Fruit fly (Drosophila melanogaster): ENCODE measurements around the gene CG32987.

The CG32987 gene

DNA sequence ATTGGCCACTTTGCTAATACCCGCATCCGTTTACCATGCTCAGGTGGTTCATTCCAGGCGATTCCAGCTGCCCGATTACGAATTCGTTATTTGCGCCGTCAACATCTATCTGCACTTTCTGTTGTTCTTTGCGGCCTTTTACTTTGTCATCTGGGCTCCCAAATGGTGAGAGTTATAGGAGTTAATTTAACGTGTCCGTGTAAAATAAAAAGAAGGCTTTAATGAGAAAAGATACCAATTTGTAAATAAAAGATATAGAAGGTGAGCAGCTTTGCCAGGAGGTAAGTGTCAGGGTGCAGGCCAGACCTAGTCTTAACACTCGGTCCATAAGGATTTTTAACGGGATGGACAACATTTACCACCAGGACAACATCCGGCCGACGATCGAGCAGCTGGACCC, at the start of gene CG32987:
TSS of gene CG32987 (plus strand) at position 301 of the 400 bp plus-strand sequence.
- TF ChIP-seq Abd-B (GFP tag; optimal IDR thresholded peaks at IDR 0.05): no peak
- TF ChIP-seq Jra (GFP tag; optimal IDR thresholded peaks at IDR 0.05): no peak
- no peak for TF ChIP-seq Myc (optimal IDR thresholded peaks at IDR 0.05)
- no peak for TF ChIP-seq Mio (GFP tag; optimal IDR thresholded peaks at IDR 0.05)
- TF ChIP-seq CrebA (GFP tag; optimal IDR thresholded peaks at IDR 0.05; ENCODE audit: borderline replicate concordance): no peak
- TF ChIP-seq sv (GFP tag; optimal IDR thresholded peaks at IDR 0.05): no peak
- TF ChIP-seq CG32264 (GFP tag; optimal IDR thresholded peaks at IDR 0.05): no peak

DNA sequence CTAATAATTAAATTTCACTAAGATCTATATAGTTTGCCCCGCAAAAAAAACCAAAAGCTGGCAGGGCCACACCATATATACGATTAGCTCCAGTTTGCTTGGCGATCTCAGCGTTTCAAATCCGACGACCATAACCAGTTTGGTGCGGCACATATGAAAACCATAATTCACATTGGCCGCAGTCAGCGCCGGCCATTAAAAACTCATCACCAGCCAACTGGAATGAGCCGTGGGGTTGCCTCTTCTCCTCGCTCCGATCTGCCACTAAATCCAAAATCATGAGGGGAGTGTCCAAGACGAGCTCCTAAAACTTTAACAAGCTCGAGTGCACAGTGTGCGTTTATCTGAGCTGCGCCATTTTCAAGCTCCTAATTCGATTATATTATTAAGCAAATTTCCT, 46.3 kb upstream of the CG32987 start:
- TF ChIP-seq Vsx2 (GFP tag; optimal IDR thresholded peaks at IDR 0.05; ENCODE audit: partially characterized antibody) (no peak), OdsH (GFP tag; optimal IDR thresholded peaks at IDR 0.05) (no peak), br (GFP tag; optimal IDR thresholded peaks at IDR 0.05) (no peak), Hnf4 (GFP tag; optimal IDR thresholded peaks at IDR 0.05) (no peak), psq (GFP tag; optimal IDR thresholded peaks at IDR 0.05) (no peak), CG9705 (GFP tag; optimal IDR thresholded peaks at IDR 0.05) (no peak), Rel (GFP tag; optimal IDR thresholded peaks at IDR 0.05) (no peak), Rel (tag; optimal IDR thresholded peaks at IDR 0.05) (no peak), Myc (optimal IDR thresholded peaks at IDR 0.05) (no peak), Mio (GFP tag; optimal IDR thresholded peaks at IDR 0.05) (no peak), GATAd (GFP tag; optimal IDR thresholded peaks at IDR 0.05) (no peak), dmrt93B (GFP tag; optimal IDR thresholded peaks at IDR 0.05) (no peak), CrebA (GFP tag; optimal IDR thresholded peaks at IDR 0.05; ENCODE audit: borderline replicate concordance) (no peak), Dfd (GFP tag; optimal IDR thresholded peaks at IDR 0.05) (no peak), dl (GFP tag; optimal IDR thresholded peaks at IDR 0.05; ENCODE audit: insufficient read depth in 1 of 2, partially characterized antibody in 2 of 2) (no peak)

DNA sequence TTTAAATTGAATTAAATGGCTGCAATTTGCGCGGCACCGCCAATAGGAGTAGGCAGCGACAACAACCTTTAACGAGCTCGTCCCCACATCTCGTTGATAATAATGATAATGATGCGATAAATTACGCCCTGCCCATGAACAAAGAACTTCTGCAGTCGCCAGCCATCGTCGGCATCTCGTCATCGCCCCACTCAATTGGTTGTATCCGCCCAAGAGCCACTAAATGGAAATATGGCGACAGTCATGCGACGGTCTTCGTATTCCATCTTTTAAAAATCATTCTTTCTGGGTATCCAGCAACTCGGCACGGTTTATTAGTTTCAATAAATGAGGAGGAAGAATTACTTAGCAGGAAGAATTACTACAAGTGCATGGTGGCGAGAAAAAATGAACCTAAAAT, 43.1 kb upstream of the CG32987 start:
- no peak for TF ChIP-seq sage (GFP tag; optimal IDR thresholded peaks at IDR 0.05)
- TF ChIP-seq Hr78 (GFP tag; optimal IDR thresholded peaks at IDR 0.05): no peak
- no peak for TF ChIP-seq ey (GFP tag; optimal IDR thresholded peaks at IDR 0.05)
- no peak for TF ChIP-seq br (GFP tag; optimal IDR thresholded peaks at IDR 0.05)
- TF ChIP-seq Myc (optimal IDR thresholded peaks at IDR 0.05): no peak
- TF ChIP-seq psq (GFP tag; optimal IDR thresholded peaks at IDR 0.05): no peak
- TF ChIP-seq CrebA (GFP tag; optimal IDR thresholded peaks at IDR 0.05; ENCODE audit: borderline replicate concordance): no peak
- TF ChIP-seq Abd-B (GFP tag; optimal IDR thresholded peaks at IDR 0.05): no peak
- TF ChIP-seq dl (GFP tag; optimal IDR thresholded peaks at IDR 0.05; ENCODE audit: insufficient read depth in 1 of 2, partially characterized antibody in 2 of 2): no peak
- TF ChIP-seq Sp1 (GFP tag; optimal IDR thresholded peaks at IDR 0.05): no peak
- TF ChIP-seq Rel (GFP tag; optimal IDR thresholded peaks at IDR 0.05): no peak
- TF ChIP-seq Rel (tag; optimal IDR thresholded peaks at IDR 0.05): no peak
- TF ChIP-seq N (GFP tag; optimal IDR thresholded peaks at IDR 0.05): no peak
- no peak for TF ChIP-seq Mio (GFP tag; optimal IDR thresholded peaks at IDR 0.05)
- TF ChIP-seq pan (optimal IDR thresholded peaks at IDR 0.05): no peak
- TF ChIP-seq GATAd (GFP tag; optimal IDR thresholded peaks at IDR 0.05): no peak
- no peak for TF ChIP-seq lola (GFP tag; optimal IDR thresholded peaks at IDR 0.05)

DNA sequence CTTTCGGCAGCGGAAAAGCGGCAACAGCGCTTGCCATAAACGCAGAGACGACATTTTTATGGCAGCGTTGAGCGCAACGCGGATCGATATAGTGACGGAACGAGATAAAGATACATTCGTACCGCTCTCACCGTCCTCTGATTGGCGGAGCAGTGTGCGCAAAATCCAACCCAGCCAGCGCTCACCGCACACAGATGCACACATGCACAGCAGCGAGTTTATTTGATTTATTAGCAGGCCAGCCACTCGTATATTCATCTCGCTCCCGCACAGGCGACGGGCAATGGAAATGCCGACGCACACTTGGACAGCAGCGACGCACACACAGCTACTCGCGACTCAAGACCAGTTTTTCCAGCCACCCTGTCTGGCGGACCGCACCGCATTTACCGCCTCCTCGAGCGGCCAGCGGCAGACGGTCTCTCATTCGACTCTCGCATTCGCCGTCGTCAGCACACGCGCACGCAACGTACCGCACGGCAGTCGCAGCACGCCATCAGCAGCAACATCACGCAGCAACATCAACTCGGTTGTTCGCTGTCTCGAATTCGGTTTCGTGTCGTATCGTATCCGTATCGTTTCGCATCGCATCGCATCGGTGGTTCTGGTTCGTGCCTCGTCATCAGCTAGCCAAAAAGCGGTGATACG, 38.3 kb upstream of the CG32987 start, which contains the start of gene SoxN:
TSS of gene SoxN (plus strand) at position 424 of the 648 bp plus-strand sequence.
- TF ChIP-seq Hr83 (GFP tag; optimal IDR thresholded peaks at IDR 0.05; ENCODE audit: poor library complexity, severe bottlenecking): peak; percentile 21
- peak; percentile 2 for TF ChIP-seq psq (GFP tag; optimal IDR thresholded peaks at IDR 0.05)
- peak; percentile 21 for TF ChIP-seq rgr (GFP tag; optimal IDR thresholded peaks at IDR 0.05)
- TF ChIP-seq Dif (GFP tag; optimal IDR thresholded peaks at IDR 0.05; ENCODE audit: partially characterized antibody): peak; percentile 26
- no peak for TF ChIP-seq ey (GFP tag; optimal IDR thresholded peaks at IDR 0.05)
- no peak for TF ChIP-seq CrebA (GFP tag; optimal IDR thresholded peaks at IDR 0.05; ENCODE audit: borderline replicate concordance)
- peak; percentile 17 for TF ChIP-seq h (GFP tag; optimal IDR thresholded peaks at IDR 0.05)
- no peak for TF ChIP-seq sage (GFP tag; optimal IDR thresholded peaks at IDR 0.05)
- TF ChIP-seq Vsx2 (GFP tag; optimal IDR thresholded peaks at IDR 0.05; ENCODE audit: partially characterized antibody): peak; percentile 84
- no peak for TF ChIP-seq usp (GFP tag; optimal IDR thresholded peaks at IDR 0.05)
- TF ChIP-seq OdsH (GFP tag; optimal IDR thresholded peaks at IDR 0.05): no peak
- no peak for TF ChIP-seq Abd-B (GFP tag; optimal IDR thresholded peaks at IDR 0.05)
- TF ChIP-seq tai (GFP tag; optimal IDR thresholded peaks at IDR 0.05): no peak
- TF ChIP-seq sv (GFP tag; optimal IDR thresholded peaks at IDR 0.05): no peak
- TF ChIP-seq Sp1 (GFP tag; optimal IDR thresholded peaks at IDR 0.05): peak; percentile 12
- no peak for TF ChIP-seq lola (GFP tag; optimal IDR thresholded peaks at IDR 0.05)
- TF ChIP-seq foxo (GFP tag; optimal IDR thresholded peaks at IDR 0.05): no peak
- TF ChIP-seq brk (GFP tag; optimal IDR thresholded peaks at IDR 0.05): no peak
- no peak for TF ChIP-seq CG9705 (GFP tag; optimal IDR thresholded peaks at IDR 0.05)
- TF ChIP-seq dsf (GFP tag; optimal IDR thresholded peaks at IDR 0.05; ENCODE audit: borderline replicate concordance): no peak
- no peak for TF ChIP-seq Hr78 (GFP tag; optimal IDR thresholded peaks at IDR 0.05)
- TF ChIP-seq dl (GFP tag; optimal IDR thresholded peaks at IDR 0.05; ENCODE audit: insufficient read depth in 1 of 2, partially characterized antibody in 2 of 2): no peak
- TF ChIP-seq dmrt93B (GFP tag; optimal IDR thresholded peaks at IDR 0.05): no peak
- TF ChIP-seq CG32264 (GFP tag; optimal IDR thresholded peaks at IDR 0.05): no peak
- no peak for TF ChIP-seq Myc (optimal IDR thresholded peaks at IDR 0.05)
- no peak for TF ChIP-seq Mio (GFP tag; optimal IDR thresholded peaks at IDR 0.05)
- TF ChIP-seq Rel (GFP tag; optimal IDR thresholded peaks at IDR 0.05): no peak
- no peak for TF ChIP-seq Rel (tag; optimal IDR thresholded peaks at IDR 0.05)
- TF ChIP-seq br (GFP tag; optimal IDR thresholded peaks at IDR 0.05): no peak
- TF ChIP-seq Dfd (GFP tag; optimal IDR thresholded peaks at IDR 0.05): no peak
- TF ChIP-seq Jra (GFP tag; optimal IDR thresholded peaks at IDR 0.05): no peak
- no peak for TF ChIP-seq jim (GFP tag; optimal IDR thresholded peaks at IDR 0.05)
- no peak for TF ChIP-seq Hnf4 (GFP tag; optimal IDR thresholded peaks at IDR 0.05)
- TF ChIP-seq woc (GFP tag; optimal IDR thresholded peaks at IDR 0.05): no peak
- peak; percentile 7 for TF ChIP-seq fru (GFP tag; optimal IDR thresholded peaks at IDR 0.05)
- TF ChIP-seq pan (optimal IDR thresholded peaks at IDR 0.05): no peak
- TF ChIP-seq GATAd (GFP tag; optimal IDR thresholded peaks at IDR 0.05): no peak

All from whole organism, wandering third instar larva.